Worm (Caenorhabditis elegans) whole organism, L4 larva: ENCODE results near the gene F20G2.6.

Experiments
- mdl-1 ChIP-seq, 2 experiments: fragments of 150-350 bp in 1 of 2; sonication (generic microtip) in 1 of 2; optimal IDR thresholded peaks; 2 replicates each; lab custom pipeline; 2014 to 2017; ENCODE audit warnings: missing biosample characterization in 2 of 2, missing genetic modification characterization in 2 of 2
- nhr-77 ChIP-seq: fragments of 150-350 bp; optimal IDR thresholded peaks from 2 replicates; lab custom pipeline; 2014; ENCODE audit warnings: missing biosample characterization, missing genetic modification characterization
- zag-1 ChIP-seq: fragments of 150-350 bp; optimal IDR thresholded peaks from 2 replicates; lab custom pipeline; 2014; ENCODE audit warnings: missing biosample characterization, missing genetic modification characterization

ce11 chrV:13757349-13757748 lies 5.5 kb upstream of the F20G2.6 start:
- no peak for TF ChIP-seq mdl-1 (tag; optimal IDR thresholded peaks at IDR 0.05; lab: Kevin White, UChicago)
- no peak for TF ChIP-seq zag-1 (tag; lab: Kevin White, UChicago)
- no peak for TF ChIP-seq nhr-77 (tag; lab: Kevin White, UChicago)
